Fruit fly (Drosophila melanogaster) whole organism, embryonic: Measurements from ENCODE around the gene CG4313.
A peak's percentile ranks its signal among the peaks of the same experiment; 100 is the strongest.

Experiments used
- ATbp ChIP-seq: fragments of 200-800 bp; sonication (Bioruptor generic); optimal IDR thresholded peaks from 2 replicates; lab custom pipeline; 2017; ENCODE audit warnings: missing biosample characterization, mild to moderate bottlenecking, missing genetic modification characterization, missing genetic modification reagents
- BEAF-32 ChIP-seq: fragments of 200-800 bp; sonication (Bioruptor generic); optimal IDR thresholded peaks from 3 replicates; lab custom pipeline; 2017; ENCODE audit warnings: missing biosample characterization, missing genetic modification characterization, mild to moderate bottlenecking, moderate library complexity, missing genetic modification reagents
- CG10979 ChIP-seq: fragments of 200-800 bp; sonication (Bioruptor generic); optimal IDR thresholded peaks from 2 replicates; lab custom pipeline; 2018; ENCODE audit warnings: missing biosample characterization, mild to moderate bottlenecking, missing genetic modification characterization, moderate library complexity
- CG11560 ChIP-seq: fragments of 200-800 bp; sonication (Bioruptor generic); IDR thresholded peaks from 3 replicates; pipeline ENCODE4 v1.3.6; 2022; ENCODE audit warnings: missing biosample characterization, missing genetic modification characterization
- CG13775 ChIP-seq: fragments of 200-800 bp; sonication (Bioruptor generic); optimal IDR thresholded peaks from 3 replicates; lab custom pipeline; 2017; ENCODE audit warnings: missing biosample characterization, mild to moderate bottlenecking, missing genetic modification characterization
- CG13894 ChIP-seq: fragments of 200-800 bp; sonication (Bioruptor generic); optimal IDR thresholded peaks from 3 replicates; lab custom pipeline; 2018; ENCODE audit warnings: missing biosample characterization, mild to moderate bottlenecking, missing genetic modification characterization, moderate library complexity
- CG14710 ChIP-seq: fragments of 200-800 bp; sonication (Bioruptor generic); optimal IDR thresholded peaks from 3 replicates; lab custom pipeline; 2019; ENCODE audit warnings: missing biosample characterization, mild to moderate bottlenecking, missing genetic modification characterization, moderate library complexity
- CG15514 ChIP-seq: fragments of 200-800 bp; sonication (Bioruptor generic); optimal IDR thresholded peaks from 3 replicates; lab custom pipeline; 2017; ENCODE audit warnings: missing biosample characterization, missing genetic modification characterization, mild to moderate bottlenecking, moderate library complexity, missing genetic modification reagents
- CG18262 ChIP-seq: fragments of 200-800 bp; optimal IDR thresholded peaks from 3 replicates; lab custom pipeline; 2019; ENCODE audit warnings: missing biosample characterization, mild to moderate bottlenecking, missing genetic modification characterization, moderate library complexity
- CG2120 ChIP-seq: fragments of 200-800 bp; sonication (Bioruptor generic); optimal IDR thresholded peaks from 3 replicates; lab custom pipeline; 2016; ENCODE audit warnings: missing biosample characterization, missing genetic modification characterization
- CG2129 ChIP-seq: fragments of 200-800 bp; sonication (Bioruptor generic); IDR thresholded peaks from 2 replicates; pipeline ENCODE4 v1.3.6; 2022; ENCODE audit warnings: missing biosample characterization, missing genetic modification characterization; ENCODE audit not compliant: partially characterized antibody
- CG2678 ChIP-seq: fragments of 200-800 bp; sonication (Bioruptor generic); optimal IDR thresholded peaks from 3 replicates; lab custom pipeline; 2019; ENCODE audit warnings: missing biosample characterization, mild to moderate bottlenecking, missing genetic modification characterization, moderate library complexity
- CG2875 ChIP-seq: fragments of 200-800 bp; sonication (Bioruptor generic); optimal IDR thresholded peaks from 2 replicates; lab custom pipeline; 2017; ENCODE audit warnings: missing biosample characterization, mild to moderate bottlenecking, missing genetic modification characterization, missing genetic modification reagents
- CG3726 ChIP-seq: fragments of 200-800 bp; sonication (Bioruptor generic); IDR thresholded peaks from 3 replicates; pipeline ENCODE4, ENCODE4 v1.3.6; 2022; ENCODE audit warnings: missing biosample characterization, missing genetic modification characterization
- CG3838 ChIP-seq: fragments of 200-800 bp; sonication (Bioruptor generic); optimal IDR thresholded peaks from 3 replicates; lab custom pipeline; 2016; ENCODE audit warnings: missing biosample characterization, missing genetic modification characterization
- CG3847 ChIP-seq: fragments of 200-800 bp; sonication (Bioruptor generic); IDR thresholded peaks from 2 replicates; pipeline ENCODE4 v1.3.6; 2022; ENCODE audit warnings: missing biosample characterization, missing genetic modification characterization
- CG4424 ChIP-seq: fragments of 200-800 bp; sonication (Bioruptor generic); optimal IDR thresholded peaks from 3 replicates; lab custom pipeline; 2016; ENCODE audit warnings: missing biosample characterization, missing genetic modification characterization
- CG4820 ChIP-seq: fragments of 200-800 bp; sonication (Bioruptor generic); optimal IDR thresholded peaks from 3 replicates; lab custom pipeline; 2016; ENCODE audit warnings: missing biosample characterization, missing genetic modification characterization
- CG6765 ChIP-seq: fragments of 200-800 bp; sonication (Bioruptor generic); optimal IDR thresholded peaks from 3 replicates; lab custom pipeline; 2017; ENCODE audit warnings: missing biosample characterization, mild to moderate bottlenecking, missing genetic modification characterization
- CG6854 ChIP-seq: fragments of 200-800 bp; sonication (Bioruptor generic); optimal IDR thresholded peaks from 3 replicates; lab custom pipeline; 2017; ENCODE audit warnings: missing biosample characterization, mild to moderate bottlenecking, missing genetic modification characterization
- CG7271 ChIP-seq: fragments of 200-800 bp; sonication (Bioruptor generic); optimal IDR thresholded peaks from 2 replicates; lab custom pipeline; 2018; ENCODE audit warnings: missing biosample characterization, mild to moderate bottlenecking, missing genetic modification characterization, moderate library complexity
- CG7839 ChIP-seq: fragments of 200-800 bp; sonication (Bioruptor generic); optimal IDR thresholded peaks from 3 replicates; lab custom pipeline; 2018; ENCODE audit warnings: missing biosample characterization, mild to moderate bottlenecking, missing genetic modification characterization, moderate library complexity
- CG7928 ChIP-seq: fragments of 200-800 bp; sonication (Bioruptor generic); optimal IDR thresholded peaks from 2 replicates; lab custom pipeline; 2017; ENCODE audit warnings: missing biosample characterization, mild to moderate bottlenecking, missing genetic modification characterization
- CG8089 ChIP-seq: fragments of 200-800 bp; sonication (Bioruptor generic); optimal IDR thresholded peaks from 3 replicates; lab custom pipeline; 2016; ENCODE audit warnings: missing biosample characterization, missing genetic modification characterization
- CG8478 ChIP-seq: fragments of >200 bp; optimal IDR thresholded peaks from 2 replicates; lab custom pipeline; 2018
- CG9727 ChIP-seq: fragments of 200-800 bp; sonication (Bioruptor generic); optimal IDR thresholded peaks from 3 replicates; lab custom pipeline; 2017; ENCODE audit warnings: missing biosample characterization, mild to moderate bottlenecking, missing genetic modification characterization
- D19A ChIP-seq: fragments of 200-800 bp; optimal IDR thresholded peaks from 3 replicates; lab custom pipeline; 2019; ENCODE audit warnings: missing biosample characterization, mild to moderate bottlenecking, missing genetic modification characterization, moderate library complexity
- Dfd ChIP-seq, 2 experiments: fragments of >200 bp; optimal IDR thresholded peaks; 2 replicates each; lab custom pipeline; 2017; ENCODE audit warnings: missing biosample characterization in 2 of 2, missing genetic modification characterization in 2 of 2
- Dip2 ChIP-seq: fragments of 200-800 bp; sonication (Bioruptor generic); IDR thresholded peaks from 2 replicates; pipeline ENCODE4 v1.3.6; 2022; ENCODE audit warnings: missing biosample characterization, missing genetic modification characterization
- Hr3 ChIP-seq: fragments of 200-800 bp; sonication (Bioruptor generic); optimal IDR thresholded peaks from 3 replicates; lab custom pipeline; 2016; ENCODE audit warnings: missing biosample characterization, missing genetic modification characterization
- NC2β ChIP-seq: fragments of 200-800 bp; sonication (Bioruptor generic); optimal IDR thresholded peaks from 2 replicates; lab custom pipeline; 2016; ENCODE audit warnings: missing biosample characterization, missing genetic modification characterization
- Poxn ChIP-seq: fragments of 200-800 bp; sonication (Bioruptor generic); IDR thresholded peaks from 2 replicates; pipeline ENCODE4 v1.3.6; 2022; ENCODE audit warnings: missing biosample characterization, missing genetic modification characterization
- Rx ChIP-seq: fragments of 200-800 bp; sonication (Bioruptor generic); IDR thresholded peaks from 2 replicates; pipeline ENCODE4 v1.3.6; 2022; ENCODE audit warnings: missing biosample characterization, missing genetic modification characterization
- Sry-β ChIP-seq: fragments of 200-800 bp; sonication (Bioruptor generic); optimal IDR thresholded peaks from 2 replicates; lab custom pipeline; 2018; ENCODE audit warnings: missing biosample characterization, mild to moderate bottlenecking, missing genetic modification characterization, moderate library complexity
- Ssrp ChIP-seq: fragments of 200-800 bp; sonication (Bioruptor generic); optimal IDR thresholded peaks from 2 replicates; lab custom pipeline; 2018; ENCODE audit warnings: missing biosample characterization, mild to moderate bottlenecking, missing genetic modification characterization, moderate library complexity
- Taf1 ChIP-seq: fragments of 200-800 bp; sonication (Bioruptor generic); IDR thresholded peaks from 2 replicates; pipeline ENCODE4 v1.3.6; 2022; ENCODE audit warnings: missing biosample characterization, missing genetic modification characterization
- az2 ChIP-seq: fragments of 200-800 bp; sonication (Bioruptor generic); optimal IDR thresholded peaks from 3 replicates; lab custom pipeline; 2016; ENCODE audit warnings: missing biosample characterization, missing genetic modification characterization
- cato ChIP-seq: fragments of 200-800 bp; sonication (Bioruptor generic); optimal IDR thresholded peaks from 2 replicates; lab custom pipeline; 2016; ENCODE audit warnings: missing biosample characterization, missing genetic modification characterization, borderline replicate concordance
- da ChIP-seq: fragments of 200-800 bp; sonication (Bioruptor generic); optimal IDR thresholded peaks from 2 replicates; lab custom pipeline; 2016; ENCODE audit warnings: missing biosample characterization, missing genetic modification characterization
- grn ChIP-seq: fragments of 200-800 bp; sonication (Bioruptor generic); optimal IDR thresholded peaks from 3 replicates; lab custom pipeline; 2017; ENCODE audit warnings: missing biosample characterization, missing genetic modification characterization
- ind ChIP-seq: fragments of 200-800 bp; sonication (Bioruptor generic); optimal IDR thresholded peaks from 3 replicates; lab custom pipeline; 2016; ENCODE audit warnings: missing biosample characterization, missing genetic modification characterization
- jing ChIP-seq: fragments of 200-800 bp; sonication (Bioruptor generic); optimal IDR thresholded peaks from 2 replicates; lab custom pipeline; 2018; ENCODE audit warnings: missing biosample characterization, mild to moderate bottlenecking, missing genetic modification characterization
- kay ChIP-seq: fragments of 200-800 bp; sonication (Bioruptor generic); optimal IDR thresholded peaks from 2 replicates; lab custom pipeline; 2016; ENCODE audit warnings: missing biosample characterization, missing genetic modification characterization
- ken ChIP-seq: fragments of 200-800 bp; sonication (Bioruptor generic); IDR thresholded peaks from 3 replicates; pipeline ENCODE4 v1.3.6; 2022; ENCODE audit warnings: missing biosample characterization, missing genetic modification characterization
- mam ChIP-seq: fragments of 200-800 bp; sonication (Bioruptor generic); optimal IDR thresholded peaks from 3 replicates; lab custom pipeline; 2016; ENCODE audit warnings: missing biosample characterization, missing genetic modification characterization
- pfk ChIP-seq: fragments of 200-800 bp; sonication (Bioruptor generic); optimal IDR thresholded peaks from 2 replicates; lab custom pipeline; 2018; ENCODE audit warnings: missing biosample characterization, mild to moderate bottlenecking, missing genetic modification characterization, moderate library complexity
- phol ChIP-seq: fragments of 200-800 bp; sonication (Bioruptor generic); optimal IDR thresholded peaks from 3 replicates; lab custom pipeline; 2018; ENCODE audit warnings: missing biosample characterization, mild to moderate bottlenecking, missing genetic modification characterization, moderate library complexity
- run ChIP-seq: fragments of 200-800 bp; sonication (Bioruptor generic); optimal IDR thresholded peaks from 3 replicates; lab custom pipeline; 2018; ENCODE audit warnings: missing biosample characterization, mild to moderate bottlenecking, missing genetic modification characterization
- scrt ChIP-seq: fragments of 200-800 bp; sonication (Bioruptor generic); optimal IDR thresholded peaks from 2 replicates; lab custom pipeline; 2018; ENCODE audit warnings: missing biosample characterization, mild to moderate bottlenecking, missing genetic modification characterization, moderate library complexity
- slp2 ChIP-seq: fragments of 200-800 bp; sonication (Bioruptor generic); optimal IDR thresholded peaks from 2 replicates; lab custom pipeline; 2016; ENCODE audit warnings: missing biosample characterization, missing genetic modification characterization
- stc ChIP-seq: fragments of 200-800 bp; sonication (Bioruptor generic); IDR thresholded peaks from 2 replicates; pipeline ENCODE4 v1.3.6; 2022; ENCODE audit warnings: missing biosample characterization, missing genetic modification characterization
- wdn ChIP-seq: fragments of 200-800 bp; sonication (Bioruptor generic); IDR thresholded peaks from 2 replicates; pipeline ENCODE4 v1.3.6; 2022; ENCODE audit warnings: missing biosample characterization, missing genetic modification characterization

CG4313 gene

dm6 chrX:2036383-2036782, 5.3 kb upstream of the CG4313 start (continued):
- TF ChIP-seq CG7271 (tag; lab: Kevin White, UChicago) (no peak), CG13775 (GFP tag; lab: Kevin White, UChicago) (no peak), kay (no peak), D19A (tag; lab: Kevin White, UChicago) (no peak), CG2875 (peak; percentile 13), scrt (no peak), Rx (no peak), ind (no peak), CG14710 (tag; lab: Kevin White, UChicago) (no peak), da (GFP tag; lab: Kevin White, UChicago) (no peak), run (tag; lab: Kevin White, UChicago) (no peak), CG3838 (GFP tag; lab: Kevin White, UChicago) (no peak), Dfd (GFP tag; optimal IDR thresholded peaks at IDR 0.05; lab: Kevin White, UChicago) (no peak), CG7839 (no peak), CG6765 (GFP tag; lab: Kevin White, UChicago) (no peak), BEAF-32 (GFP tag; lab: Kevin White, UChicago) (no peak), CG2129 (GFP tag; lab: Robert Waterston, UW) (no peak), jing (GFP tag; lab: Kevin White, UChicago) (no peak), Poxn (GFP tag; lab: Robert Waterston, UW) (no peak), CG10979 (no peak), Sry-β (GFP tag; lab: Kevin White, UChicago) (no peak), CG8089 (GFP tag; lab: Kevin White, UChicago) (no peak), ken (GFP tag; lab: Robert Waterston, UW) (no peak), Hr3 (no peak), Dip2 (GFP tag; lab: Robert Waterston, UW) (no peak), ATbp (GFP tag; lab: Kevin White, UChicago) (no peak), az2 (GFP tag; lab: Kevin White, UChicago) (no peak), mam (GFP tag; lab: Kevin White, UChicago) (no peak), CG4820 (no peak), CG9727 (GFP tag; lab: Kevin White, UChicago) (no peak), wdn (0 out of 2 replicates have a peak, but pooled peaks have one; percentile 17), CG4424 (GFP tag; lab: Kevin White, UChicago) (no peak), grn (no peak), CG3726 (no peak), CG6854 (no peak), CG15514 (GFP tag; lab: Kevin White, UChicago) (peak; percentile 7), CG3847 (GFP tag; lab: Robert Waterston, UW) (no peak), stc (no peak), CG18262 (no peak), CG2120 (GFP tag; lab: Kevin White, UChicago) (no peak), CG2678 (tag; lab: Kevin White, UChicago) (no peak), CG8478 (no peak), NC2β (GFP tag; lab: Kevin White, UChicago) (no peak), CG7928 (GFP tag; lab: Kevin White, UChicago) (no peak), Taf1 (no peak), CG13894 (tag; lab: Kevin White, UChicago) (no peak), slp2 (no peak), phol (no peak), pfk (no peak), CG11560 (tag; lab: Robert Waterston, UW) (no peak), cato (GFP tag; lab: Kevin White, UChicago) (no peak), Ssrp (tag; lab: Kevin White, UChicago) (no peak)
